Fruit fly (Drosophila melanogaster) whole organism, wandering third instar larva: ENCODE results near the gene PolrMT.

Experiments
- Abd-B ChIP-seq: fragments of >200 bp; optimal IDR thresholded peaks from 2 replicates; lab custom pipeline; 2017; ENCODE audit warnings: missing biosample characterization, missing genetic modification characterization
- CG32264 ChIP-seq: fragments of 200-800 bp; sonication (Bioruptor generic); optimal IDR thresholded peaks from 2 replicates; lab custom pipeline; 2016; ENCODE audit warnings: missing biosample characterization, missing genetic modification characterization
- CG9705 ChIP-seq: fragments of 200-800 bp; sonication (Bioruptor generic); optimal IDR thresholded peaks from 2 replicates; lab custom pipeline; 2018; ENCODE audit warnings: missing biosample characterization, mild to moderate bottlenecking, missing genetic modification characterization
- CrebA ChIP-seq: fragments of 200-800 bp; sonication (Bioruptor generic); optimal IDR thresholded peaks from 2 replicates; lab custom pipeline; 2016; ENCODE audit warnings: missing biosample characterization, mild to moderate bottlenecking, missing genetic modification characterization, borderline replicate concordance
- Dfd ChIP-seq: fragments of >200 bp; optimal IDR thresholded peaks from 2 replicates; lab custom pipeline; 2017; ENCODE audit warnings: missing biosample characterization, missing genetic modification characterization
- Dif ChIP-seq: fragments of 200-275, 200-300 bp; sonication (Bioruptor generic); optimal IDR thresholded peaks from 2 replicates; lab custom pipeline; 2018; ENCODE audit warnings: missing biosample characterization, missing genetic modification characterization; ENCODE audit not compliant: partially characterized antibody
- GATAd ChIP-seq: sonication (Bioruptor generic); optimal IDR thresholded peaks from 2 replicates; lab custom pipeline; 2016; ENCODE audit warnings: missing biosample characterization, missing genetic modification characterization
- HLH106 ChIP-seq: fragments of 200-800 bp; optimal IDR thresholded peaks from 3 replicates; lab custom pipeline; 2019; ENCODE audit warnings: missing biosample characterization, mild to moderate bottlenecking, missing genetic modification characterization, moderate library complexity
- Hnf4 ChIP-seq: fragments of 200-800 bp; sonication (Bioruptor generic); optimal IDR thresholded peaks from 2 replicates; lab custom pipeline; 2016; ENCODE audit warnings: missing biosample characterization, mild to moderate bottlenecking, missing genetic modification characterization
- Hr78 ChIP-seq: fragments of >200 bp; optimal IDR thresholded peaks from 2 replicates; lab custom pipeline; 2017; ENCODE audit warnings: missing biosample characterization, missing genetic modification characterization
- Hr83 ChIP-seq: fragments of 200-300 bp; sonication (Bioruptor generic); optimal IDR thresholded peaks from 2 replicates; lab custom pipeline; 2016; ENCODE audit warnings: missing biosample characterization, mild to moderate bottlenecking, missing genetic modification characterization, moderate library complexity; ENCODE audit not compliant: poor library complexity, severe bottlenecking
- Jra ChIP-seq: sonication (Bioruptor generic); optimal IDR thresholded peaks from 2 replicates; lab custom pipeline; 2016; ENCODE audit warnings: missing biosample characterization, missing genetic modification characterization
- Mio ChIP-seq: sonication (Bioruptor generic); optimal IDR thresholded peaks from 2 replicates; lab custom pipeline; 2016; ENCODE audit warnings: missing biosample characterization, missing genetic modification characterization
- Myc ChIP-seq: fragments of >200 bp; optimal IDR thresholded peaks from 2 replicates; lab custom pipeline; 2017
- N ChIP-seq: fragments of >200 bp; optimal IDR thresholded peaks from 2 replicates; lab custom pipeline; 2018; ENCODE audit warnings: missing biosample characterization, missing external identifiers, missing genetic modification characterization
- OdsH ChIP-seq: fragments of 200-800 bp; sonication (Bioruptor generic); optimal IDR thresholded peaks from 2 replicates; lab custom pipeline; 2016; ENCODE audit warnings: missing biosample characterization, mild to moderate bottlenecking, missing genetic modification characterization
- Rel ChIP-seq, 2 experiments: fragments of 200-800 bp; sonication (Bioruptor generic) in 1 of 2; optimal IDR thresholded peaks; 2 replicates in 1 of 2; 3 replicates in 1 of 2; lab custom pipeline; 2016 to 2019; ENCODE audit warnings: mild to moderate bottlenecking in 2 of 2, missing biosample characterization in 2 of 2, missing genetic modification characterization in 2 of 2, moderate library complexity in 1 of 2
- Sp1 ChIP-seq: fragments of 200-800 bp; sonication (Bioruptor generic); optimal IDR thresholded peaks from 3 replicates; lab custom pipeline; 2019; ENCODE audit warnings: missing biosample characterization, mild to moderate bottlenecking, missing genetic modification characterization, moderate library complexity
- Vsx2 ChIP-seq: fragments of 200-300, 225-300 bp; sonication (Bioruptor generic); optimal IDR thresholded peaks from 2 replicates; lab custom pipeline; 2018; ENCODE audit warnings: missing biosample characterization, missing genetic modification characterization; ENCODE audit not compliant: partially characterized antibody
- br ChIP-seq: fragments of 200-800 bp; sonication (Bioruptor generic); optimal IDR thresholded peaks from 2 replicates; lab custom pipeline; 2016; ENCODE audit warnings: missing biosample characterization, missing genetic modification characterization
- brk ChIP-seq: fragments of 200-800 bp; sonication (Bioruptor generic); optimal IDR thresholded peaks from 2 replicates; lab custom pipeline; 2016; ENCODE audit warnings: missing biosample characterization, mild to moderate bottlenecking, missing genetic modification characterization
- dl ChIP-seq, 2 experiments: fragments of 175-275, 200-275 bp in 1 of 2; fragments of 200-275 bp in 1 of 2; sonication (Bioruptor generic); optimal IDR thresholded peaks; lab custom pipeline; 2018; ENCODE audit warnings: mild to moderate bottlenecking in 2 of 2, missing biosample characterization in 2 of 2, missing genetic modification characterization in 2 of 2, moderate library complexity in 2 of 2; ENCODE audit not compliant: partially characterized antibody in 2 of 2, insufficient read depth in 1 of 2
- dmrt93B ChIP-seq: fragments of 200-800 bp; sonication (Bioruptor generic); optimal IDR thresholded peaks from 2 replicates; lab custom pipeline; 2018; ENCODE audit warnings: missing biosample characterization, mild to moderate bottlenecking, missing genetic modification characterization
- dsf ChIP-seq: sonication (Bioruptor generic); optimal IDR thresholded peaks from 2 replicates; lab custom pipeline; 2016; ENCODE audit warnings: missing biosample characterization, missing genetic modification characterization, borderline replicate concordance
- ey ChIP-seq: fragments of 200-800 bp; sonication (Bioruptor generic); optimal IDR thresholded peaks from 2 replicates; lab custom pipeline; 2016; ENCODE audit warnings: missing biosample characterization, missing genetic modification characterization
- foxo ChIP-seq, 2 experiments: fragments of 200-800 bp; sonication (Bioruptor generic); optimal IDR thresholded peaks; 2 replicates in 1 of 2; 3 replicates in 1 of 2; lab custom pipeline; 2016 to 2017; ENCODE audit warnings: missing biosample characterization in 2 of 2, missing genetic modification characterization in 2 of 2
- fru ChIP-seq: fragments of 200-800 bp; sonication (Bioruptor generic); optimal IDR thresholded peaks from 3 replicates; lab custom pipeline; 2016; ENCODE audit warnings: missing biosample characterization, mild to moderate bottlenecking, missing genetic modification characterization
- h ChIP-seq: fragments of 200-800 bp; sonication (Bioruptor generic); optimal IDR thresholded peaks from 3 replicates; lab custom pipeline; 2016; ENCODE audit warnings: missing biosample characterization, mild to moderate bottlenecking, missing genetic modification characterization
- jim ChIP-seq: fragments of 175-275, 200-325 bp; sonication (Bioruptor generic); optimal IDR thresholded peaks from 2 replicates; lab custom pipeline; 2016; ENCODE audit warnings: missing biosample characterization, mild to moderate bottlenecking, missing genetic modification characterization
- lola ChIP-seq: fragments of >200 bp; optimal IDR thresholded peaks from 2 replicates; lab custom pipeline; 2017; ENCODE audit warnings: missing biosample characterization, missing genetic modification characterization
- pan ChIP-seq: fragments of >200 bp; optimal IDR thresholded peaks from 2 replicates; lab custom pipeline; 2017
- psq ChIP-seq: fragments of 200-800 bp; sonication (Bioruptor generic); optimal IDR thresholded peaks from 3 replicates; lab custom pipeline; 2017; ENCODE audit warnings: missing biosample characterization, mild to moderate bottlenecking, missing genetic modification characterization, moderate library complexity
- rgr ChIP-seq: fragments of 200-800 bp; sonication (Bioruptor generic); optimal IDR thresholded peaks from 3 replicates; lab custom pipeline; 2016; ENCODE audit warnings: missing biosample characterization, mild to moderate bottlenecking, missing genetic modification characterization
- sage ChIP-seq: fragments of 200-800 bp; sonication (Bioruptor generic); optimal IDR thresholded peaks from 2 replicates; lab custom pipeline; 2016; ENCODE audit warnings: missing biosample characterization, mild to moderate bottlenecking, missing genetic modification characterization
- sv ChIP-seq: fragments of 200-800 bp; sonication (Bioruptor generic); optimal IDR thresholded peaks from 3 replicates; lab custom pipeline; 2016; ENCODE audit warnings: missing biosample characterization, missing genetic modification characterization
- tai ChIP-seq: sonication (Bioruptor generic); optimal IDR thresholded peaks from 2 replicates; lab custom pipeline; 2016; ENCODE audit warnings: missing biosample characterization, missing genetic modification characterization
- usp ChIP-seq: fragments of >200 bp; optimal IDR thresholded peaks from 2 replicates; lab custom pipeline; 2017; ENCODE audit warnings: missing biosample characterization, missing genetic modification characterization
- woc ChIP-seq: sonication (Bioruptor generic); optimal IDR thresholded peaks from 2 replicates; lab custom pipeline; 2016; ENCODE audit warnings: missing biosample characterization, mild to moderate bottlenecking, missing genetic modification characterization

PolrMT gene

DNA sequence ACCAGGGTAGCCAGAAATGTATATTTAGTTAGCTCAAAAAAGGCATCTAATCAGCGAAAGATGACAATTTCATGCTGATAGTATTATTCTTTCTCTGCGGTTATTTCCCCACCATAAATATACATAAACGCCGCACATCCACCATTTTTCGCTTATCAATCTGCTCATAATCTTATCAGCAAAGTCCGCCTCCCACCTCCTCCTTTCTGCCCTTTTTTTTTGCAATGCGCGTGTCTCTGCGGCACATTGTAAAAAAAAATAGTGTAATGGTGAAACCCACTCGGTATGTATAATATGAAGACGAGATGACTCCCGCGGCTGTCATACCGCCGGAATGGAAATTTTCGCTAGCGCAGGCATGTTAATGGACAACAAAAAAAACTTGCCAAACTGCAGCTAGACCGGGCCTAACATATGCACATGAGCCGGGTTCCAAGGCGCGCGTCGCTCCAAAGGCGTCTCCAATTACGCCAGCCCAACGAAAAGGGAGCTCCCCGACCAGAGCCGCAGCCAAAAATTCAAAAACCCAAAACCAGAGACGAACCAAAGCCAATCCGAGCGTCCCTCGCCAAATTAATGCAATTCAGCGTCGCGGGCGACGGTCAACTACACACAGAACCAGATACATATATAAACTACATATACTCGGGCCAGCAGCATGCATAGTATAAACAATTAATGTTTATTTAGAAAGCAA is 12.2 kb upstream of the PolrMT start:
- peak; percentile 81 for TF ChIP-seq h (GFP tag; lab: Kevin White, UChicago)
- no peak for TF ChIP-seq GATAd
- TF ChIP-seq Rel (GFP tag; optimal IDR thresholded peaks at IDR 0.05; lab: Kevin White, UChicago): no peak
- peak; percentile 73 for TF ChIP-seq Rel (tag; optimal IDR thresholded peaks at IDR 0.05; lab: Kevin White, UChicago)

DNA sequence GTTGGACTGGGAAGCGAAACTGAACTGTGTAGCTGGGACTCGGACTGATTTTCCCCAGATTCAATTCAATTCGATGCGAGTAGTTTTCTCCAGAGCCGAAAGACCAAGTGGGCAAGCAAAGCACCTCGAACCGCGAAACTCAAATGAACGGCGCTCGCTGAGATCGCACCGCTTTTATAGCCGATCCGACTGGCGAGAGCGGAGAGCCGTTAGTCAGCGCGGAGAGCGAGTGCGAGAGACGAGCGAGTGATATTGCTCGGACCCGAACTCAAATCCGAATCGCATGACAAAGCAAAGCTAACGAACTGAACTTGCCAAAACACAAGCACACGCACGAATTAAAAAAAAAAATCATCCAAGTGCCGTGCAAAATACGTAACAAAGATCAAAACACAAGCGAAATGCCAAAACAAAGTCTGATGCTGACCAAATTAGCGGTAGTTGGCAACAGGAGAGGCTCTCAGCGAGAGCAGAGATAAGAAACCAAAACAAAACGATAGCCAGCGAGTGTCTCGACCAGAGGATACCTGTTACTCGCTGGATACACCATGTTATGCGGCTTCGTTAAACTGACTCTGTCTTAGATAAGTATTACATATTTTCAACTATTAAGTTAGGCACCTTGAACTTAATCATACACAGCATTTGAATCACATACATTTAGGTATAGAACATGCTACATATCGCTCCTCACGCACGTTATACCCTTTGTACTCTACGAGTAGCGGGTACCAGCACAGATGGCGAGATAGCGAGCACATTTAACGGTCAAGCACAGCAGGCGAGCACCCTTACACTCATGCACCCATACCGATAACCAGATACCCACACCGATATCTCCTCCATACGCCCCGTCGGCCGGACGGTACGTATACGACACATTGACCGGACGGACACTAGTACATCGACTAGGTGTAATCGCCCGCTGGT is 11.0 kb upstream of the PolrMT start:
- TF ChIP-seq ey (GFP tag; lab: Kevin White, UChicago) (peak; percentile 89), Sp1 (GFP tag; lab: Kevin White, UChicago) (peak; percentile 61), sage (GFP tag; lab: Kevin White, UChicago) (peak; percentile 71), pan (peak; percentile 83), GATAd (no peak), lola (GFP tag; lab: Kevin White, UChicago) (no peak), h (GFP tag; lab: Kevin White, UChicago) (peak; percentile 91), fru (peak; percentile 86), Jra (GFP tag; lab: Kevin White, UChicago) (peak; percentile 71), brk (peak; percentile 72), tai (GFP tag; lab: Kevin White, UChicago) (peak; percentile 86), Rel (GFP tag; optimal IDR thresholded peaks at IDR 0.05; lab: Kevin White, UChicago) (peak; percentile 38), Rel (tag; optimal IDR thresholded peaks at IDR 0.05; lab: Kevin White, UChicago) (peak; percentile 51), usp (GFP tag; lab: Kevin White, UChicago) (no peak), Myc (lab: Kevin White, UChicago) (no peak), Dif (GFP tag; lab: Kevin White, UChicago) (peak; percentile 88), br (peak; percentile 89), dsf (GFP tag; lab: Kevin White, UChicago) (no peak), Hr83 (GFP tag; lab: Kevin White, UChicago) (peak; percentile 51), rgr (GFP tag; lab: Kevin White, UChicago) (peak; percentile 81), psq (peak; percentile 87), OdsH (GFP tag; lab: Kevin White, UChicago) (peak; percentile 83), Hr78 (no peak), Dfd (no peak), CG32264 (GFP tag; lab: Kevin White, UChicago) (peak; percentile 57), CrebA (peak; percentile 65), Mio (peak; percentile 24), CG9705 (GFP tag; lab: Kevin White, UChicago) (no peak), Vsx2 (peak; percentile 73), Hnf4 (GFP tag; lab: Kevin White, UChicago) (peak; percentile 81), HLH106 (peak; percentile 60), dl (GFP tag; optimal IDR thresholded peaks at IDR 0.05; lab: Kevin White, UChicago; ENCODE audit: insufficient read depth in 1 of 2, partially characterized antibody in 2 of 2) (peak; percentile 31 to 74), dmrt93B (peak; percentile 44), foxo (GFP tag; optimal IDR thresholded peaks at IDR 0.05; lab: Kevin White, UChicago) (peak; percentile 43 to 88), Abd-B (GFP tag; lab: Kevin White, UChicago) (no peak), N (GFP tag; lab: Kevin White, UChicago) (no peak), jim (no peak), woc (peak; percentile 78), sv (GFP tag; lab: Kevin White, UChicago) (peak; percentile 76)
